Worm (Caenorhabditis elegans) whole organism, L1 larva: ENCODE measurements around the gene srb-11.

Source experiments
- C16A3.4 ChIP-seq: fragments of 150-350 bp; optimal IDR thresholded peaks from 2 replicates; lab custom pipeline; 2014; ENCODE audit warnings: missing biosample characterization, missing genetic modification characterization
- C34B4.2 ChIP-seq: sonication (generic microtip); optimal IDR thresholded peaks from 2 replicates; lab custom pipeline; 2017; ENCODE audit warnings: mild to moderate bottlenecking, missing genetic modification characterization, missing compliant biosample characterization
- Y116A8C.19 ChIP-seq: sonication (generic microtip); optimal IDR thresholded peaks from 2 replicates; lab custom pipeline; 2016; ENCODE audit warnings: missing compliant biosample characterization, missing genetic modification characterization, borderline replicate concordance
- alr-1 ChIP-seq: fragments of 200-800 bp; sonication (Bioruptor generic); optimal IDR thresholded peaks from 2 replicates; lab custom pipeline; 2018; ENCODE audit warnings: borderline replicate concordance, mild to moderate bottlenecking, missing genetic modification characterization, missing compliant biosample characterization
- aly-2 ChIP-seq: fragments of 150-350 bp; optimal IDR thresholded peaks from 2 replicates; lab custom pipeline; 2014; ENCODE audit warnings: missing biosample characterization, missing genetic modification characterization
- ceh-63 ChIP-seq: fragments of 200-800 bp; sonication (Bioruptor generic); optimal IDR thresholded peaks from 2 replicates; lab custom pipeline; 2018; ENCODE audit warnings: mild to moderate bottlenecking, missing genetic modification characterization, missing compliant biosample characterization
- ceh-82 ChIP-seq, 3 experiments: fragments of 150-350 bp in 1 of 3; sonication (generic microtip) in 2 of 3; optimal IDR thresholded peaks; 2 replicates each; lab custom pipeline; 2014 to 2017; ENCODE audit warnings: missing biosample characterization in 3 of 3, missing genetic modification characterization in 3 of 3
- ceh-88 ChIP-seq: fragments of 200-800 bp; sonication (Bioruptor generic); IDR thresholded peaks from 2 replicates; pipeline ENCODE4 v1.3.6; 2022; ENCODE audit warnings: missing genetic modification characterization, missing compliant biosample characterization
- ces-1 ChIP-seq: fragments of 150-350 bp; optimal IDR thresholded peaks from 2 replicates; lab custom pipeline; 2014; ENCODE audit warnings: missing biosample characterization, missing genetic modification reagents, missing genetic modification characterization
- dpl-1 ChIP-seq, 3 experiments: fragments of 150-350 bp in 2 of 3; sonication (generic microtip) in 1 of 3; optimal IDR thresholded peaks; 2 replicates each; lab custom pipeline; 2014 to 2017; ENCODE audit warnings: missing biosample characterization in 3 of 3, missing genetic modification characterization in 3 of 3, missing genetic modification reagents in 3 of 3
- dsc-1 ChIP-seq: sonication (generic microtip); optimal IDR thresholded peaks from 2 replicates; lab custom pipeline; 2016; ENCODE audit warnings: mild to moderate bottlenecking, missing genetic modification characterization, missing compliant biosample characterization
- efl-1 ChIP-seq, 4 experiments: fragments of 150-350 bp; optimal IDR thresholded peaks in 3 of 4; peaks in 1 of 4; 1 replicate in 1 of 4; 2 replicates in 3 of 4; lab custom pipeline; 2014; ENCODE audit warnings: missing biosample characterization in 2 of 4, missing genetic modification characterization in 2 of 4, missing genetic modification reagents in 2 of 4
- egl-13 ChIP-seq: sonication (generic microtip); optimal IDR thresholded peaks from 2 replicates; lab custom pipeline; 2016; ENCODE audit warnings: missing genotype, missing genetic modification reagents, missing genetic modification characterization, missing compliant biosample characterization
- elt-2 ChIP-seq: sonication (generic microtip); optimal IDR thresholded peaks from 2 replicates; lab custom pipeline; 2016; ENCODE audit warnings: missing genetic modification characterization, mild to moderate bottlenecking, inconsistent platforms, missing compliant biosample characterization, missing genetic modification reagents
- elt-3 ChIP-seq, 6 experiments: fragments of 150-350 bp in 1 of 6; sonication (generic microtip); optimal IDR thresholded peaks; 2 replicates each; lab custom pipeline; 2017 to 2018; ENCODE audit warnings: missing biosample characterization in 6 of 6, missing genetic modification characterization in 6 of 6, inconsistent platforms in 1 of 6
- fkh-4 ChIP-seq: sonication (generic microtip); optimal IDR thresholded peaks from 2 replicates; lab custom pipeline; 2016; ENCODE audit warnings: missing compliant biosample characterization, missing genetic modification characterization, borderline replicate concordance
- fkh-8 ChIP-seq: sonication (generic microtip); optimal IDR thresholded peaks from 2 replicates; lab custom pipeline; 2016; ENCODE audit warnings: mild to moderate bottlenecking, missing genetic modification characterization, missing compliant biosample characterization
- fos-1 ChIP-seq: fragments of 150-350 bp; optimal IDR thresholded peaks from 2 replicates; lab custom pipeline; 2014; ENCODE audit warnings: missing biosample characterization, missing genetic modification characterization
- hlh-17 ChIP-seq: fragments of 200-800 bp; sonication (Bioruptor generic); optimal IDR thresholded peaks from 2 replicates; lab custom pipeline; 2018; ENCODE audit warnings: missing genetic modification characterization, mild to moderate bottlenecking, missing compliant biosample characterization, moderate library complexity, borderline replicate concordance
- hlh-4 ChIP-seq: sonication (generic microtip); optimal IDR thresholded peaks from 2 replicates; lab custom pipeline; 2016; ENCODE audit warnings: mild to moderate bottlenecking, missing genetic modification characterization, missing compliant biosample characterization
- lin-39 ChIP-seq: fragments of 150-350 bp; optimal IDR thresholded peaks from 2 replicates; lab custom pipeline; 2014; ENCODE audit warnings: missing biosample characterization, missing genetic modification reagents, missing genetic modification characterization
- lir-3 ChIP-seq: sonication (generic microtip); optimal IDR thresholded peaks from 2 replicates; lab custom pipeline; 2016; ENCODE audit warnings: mild to moderate bottlenecking, missing genetic modification characterization, moderate library complexity, missing compliant biosample characterization; ENCODE audit not compliant: poor library complexity
- lsy-2 ChIP-seq, 2 experiments: fragments of 150-350 bp; optimal IDR thresholded peaks; 2 replicates each; lab custom pipeline; 2014; ENCODE audit warnings: missing biosample characterization in 2 of 2, missing genetic modification characterization in 2 of 2
- mep-1 ChIP-seq: fragments of 150-350 bp; optimal IDR thresholded peaks from 2 replicates; lab custom pipeline; 2014; ENCODE audit warnings: missing biosample characterization, missing genetic modification characterization
- nhr-11 ChIP-seq: fragments of 150-350 bp; optimal IDR thresholded peaks from 2 replicates; lab custom pipeline; 2014; ENCODE audit warnings: missing biosample characterization, missing genetic modification characterization
- nhr-12 ChIP-seq: sonication (generic microtip); optimal IDR thresholded peaks from 2 replicates; lab custom pipeline; 2017; ENCODE audit warnings: missing biosample characterization, missing genetic modification characterization
- nhr-28 ChIP-seq: fragments of 150-350 bp; optimal IDR thresholded peaks from 2 replicates; lab custom pipeline; 2014; ENCODE audit warnings: missing biosample characterization, missing genetic modification characterization
- nhr-47 ChIP-seq: sonication (generic microtip); optimal IDR thresholded peaks from 2 replicates; lab custom pipeline; 2016; ENCODE audit warnings: mild to moderate bottlenecking, missing genetic modification characterization, moderate library complexity, missing compliant biosample characterization
- nhr-71 ChIP-seq: sonication (generic microtip); optimal IDR thresholded peaks from 2 replicates; lab custom pipeline; 2016; ENCODE audit warnings: mild to moderate bottlenecking, missing genetic modification characterization, moderate library complexity, missing compliant biosample characterization
- nhr-84 ChIP-seq: sonication (generic microtip); optimal IDR thresholded peaks from 2 replicates; lab custom pipeline; 2017; ENCODE audit warnings: missing biosample characterization, missing genetic modification characterization
- nhr-85 ChIP-seq: sonication (generic microtip); peaks from one replicate; lab custom pipeline; 2016; ENCODE audit warnings: missing genetic modification characterization, inconsistent platforms, missing compliant biosample characterization
- nhr-90 ChIP-seq: sonication (generic microtip); optimal IDR thresholded peaks from 2 replicates; lab custom pipeline; 2016; ENCODE audit warnings: mild to moderate bottlenecking, missing genetic modification characterization, missing compliant biosample characterization; ENCODE audit not compliant: poor library complexity
- pag-3 ChIP-seq: sonication (generic microtip); optimal IDR thresholded peaks from 2 replicates; lab custom pipeline; 2017; ENCODE audit warnings: missing genetic modification characterization, mild to moderate bottlenecking, missing compliant biosample characterization, antibody characterized with exemption, borderline replicate concordance; ENCODE audit not compliant: insufficient read depth
- pax-3 ChIP-seq: fragments of 200-800 bp; sonication (Bioruptor generic); optimal IDR thresholded peaks from 2 replicates; lab custom pipeline; 2018; ENCODE audit warnings: mild to moderate bottlenecking, missing genetic modification characterization, moderate library complexity, missing compliant biosample characterization
- pqm-1 ChIP-seq: sonication (generic microtip); optimal IDR thresholded peaks from 3 replicates; lab custom pipeline; 2017; ENCODE audit warnings: missing biosample characterization, missing genetic modification characterization
- snpc-4 ChIP-seq: fragments of 150-350 bp; optimal IDR thresholded peaks from 2 replicates; lab custom pipeline; 2014; ENCODE audit warnings: missing biosample characterization, missing genetic modification characterization
- snu-23 ChIP-seq: sonication (generic microtip); optimal IDR thresholded peaks from 2 replicates; lab custom pipeline; 2016; ENCODE audit warnings: missing genetic modification characterization, missing compliant biosample characterization
- sox-4 ChIP-seq: sonication (generic microtip); optimal IDR thresholded peaks from 2 replicates; lab custom pipeline; 2016; ENCODE audit warnings: missing genetic modification characterization, missing compliant biosample characterization
- sup-37 ChIP-seq: fragments of 200-800 bp; sonication (Bioruptor generic); optimal IDR thresholded peaks from 2 replicates; lab custom pipeline; 2018; ENCODE audit warnings: mild to moderate bottlenecking, missing genetic modification characterization, missing compliant biosample characterization
- swsn-7 ChIP-seq: sonication (generic microtip); optimal IDR thresholded peaks from 2 replicates; lab custom pipeline; 2016; ENCODE audit warnings: missing genetic modification characterization, missing compliant biosample characterization
- zag-1 ChIP-seq: fragments of 150-350 bp; optimal IDR thresholded peaks from 2 replicates; lab custom pipeline; 2014; ENCODE audit warnings: missing biosample characterization, missing genetic modification characterization
- ztf-11 ChIP-seq, 2 experiments: sonication (generic microtip); optimal IDR thresholded peaks; 2 replicates each; lab custom pipeline; 2016 to 2017; ENCODE audit warnings: missing genetic modification characterization in 2 of 2, missing biosample characterization in 1 of 2, missing compliant biosample characterization in 1 of 2

Gene srb-11

ce11 chrIII:6531099-6531498 lies 38.4 kb upstream of the srb-11 start, which contains the start of gene C09E7.11:
Gene C09E7.11, plus strand, starts transcription at chrIII:6531399.
- no peak for TF ChIP-seq sox-4 (tag; lab: Kevin White, UChicago)
- no peak for TF ChIP-seq elt-2 (tag; lab: Kevin White, UChicago)
- TF ChIP-seq lsy-2 (tag; optimal IDR thresholded peaks at IDR 0.05; lab: Kevin White, UChicago), result no peak
- no peak for TF ChIP-seq ceh-82 (tag; optimal IDR thresholded peaks at IDR 0.05; lab: Kevin White, UChicago)
- TF ChIP-seq nhr-47, result no peak
- no peak for TF ChIP-seq pqm-1
- TF ChIP-seq nhr-85 (tag; lab: Kevin White, UChicago), result no peak
- TF ChIP-seq nhr-12 (tag; lab: Kevin White, UChicago), result no peak
- TF ChIP-seq ztf-11 (tag; optimal IDR thresholded peaks at IDR 0.05; lab: Kevin White, UChicago), result no peak
- no peak for TF ChIP-seq swsn-7 (tag; lab: Kevin White, UChicago)
- no peak for TF ChIP-seq snu-23 (GFP tag; lab: Kevin White, UChicago)
- no peak for TF ChIP-seq C34B4.2
- TF ChIP-seq efl-1 (optimal IDR thresholded peaks at IDR 0.05; lab: Kevin White, UChicago), result no peak
- TF ChIP-seq efl-1 (GFP tag; optimal IDR thresholded peaks at IDR 0.05 in 1 of 2; lab: Kevin White, UChicago), result no peak
- no peak for TF ChIP-seq mep-1 (tag; lab: Kevin White, UChicago)
- no peak for TF ChIP-seq dpl-1 (GFP tag; optimal IDR thresholded peaks at IDR 0.05; lab: Kevin White, UChicago)
- TF ChIP-seq zag-1, result no peak
- no peak for TF ChIP-seq nhr-71 (tag; lab: Kevin White, UChicago)
- TF ChIP-seq aly-2 (tag; lab: Kevin White, UChicago), result no peak
- TF ChIP-seq fkh-4 (tag; lab: Kevin White, UChicago), result no peak
- TF ChIP-seq nhr-84, result no peak

- no peak for TF ChIP-seq lir-3 (tag; lab: Kevin White, UChicago)
- TF ChIP-seq pqm-1, result no peak
- TF ChIP-seq fkh-8 (tag; lab: Kevin White, UChicago), result no peak
- no peak for TF ChIP-seq ces-1 (GFP tag; lab: Kevin White, UChicago)
- no peak for TF ChIP-seq fos-1 (tag; lab: Kevin White, UChicago)
- TF ChIP-seq sup-37, result no peak
- no peak for TF ChIP-seq elt-3 (tag; optimal IDR thresholded peaks at IDR 0.05; lab: Kevin White, UChicago)
- no peak for TF ChIP-seq C34B4.2
- TF ChIP-seq hlh-17 (GFP tag; lab: Kevin White, UChicago), result no peak
- TF ChIP-seq Y116A8C.19 (tag; lab: Kevin White, UChicago), result no peak
These were observed 35.2 kb upstream of the srb-11 start, which contains the start of gene pqn-10 for ce11 chrIII:6527902-6528301. Gene pqn-10, plus strand, starts transcription at chrIII:6528202.

ce11 chrIII:6525557-6525956 lies 32.9 kb upstream of the srb-11 start, which contains the start of gene oig-1:
Gene oig-1, minus strand, starts transcription at chrIII:6525657.
- TF ChIP-seq hlh-4 (no peak), sup-37 (no peak), ceh-63 (no peak), fos-1 (tag; lab: Kevin White, UChicago) (no peak), egl-13 (tag; lab: Kevin White, UChicago) (no peak), nhr-90 (no peak), snpc-4 (tag; lab: Kevin White, UChicago) (no peak), C16A3.4 (no peak), ceh-88 (GFP tag; lab: Robert Waterston, UW) (no peak), nhr-11 (tag; lab: Kevin White, UChicago) (no peak), pax-3 (tag; lab: Kevin White, UChicago) (no peak), alr-1 (tag; lab: Kevin White, UChicago) (no peak), nhr-28 (no peak), dsc-1 (tag; lab: Kevin White, UChicago) (no peak), lin-39 (tag; lab: Kevin White, UChicago) (no peak), pag-3 (tag; lab: Kevin White, UChicago) (no peak), lsy-2 (tag; optimal IDR thresholded peaks at IDR 0.05; lab: Kevin White, UChicago) (no peak)
